Worm (Caenorhabditis elegans): ENCODE data around the gene abu-1.

Gene abu-1

DNA sequence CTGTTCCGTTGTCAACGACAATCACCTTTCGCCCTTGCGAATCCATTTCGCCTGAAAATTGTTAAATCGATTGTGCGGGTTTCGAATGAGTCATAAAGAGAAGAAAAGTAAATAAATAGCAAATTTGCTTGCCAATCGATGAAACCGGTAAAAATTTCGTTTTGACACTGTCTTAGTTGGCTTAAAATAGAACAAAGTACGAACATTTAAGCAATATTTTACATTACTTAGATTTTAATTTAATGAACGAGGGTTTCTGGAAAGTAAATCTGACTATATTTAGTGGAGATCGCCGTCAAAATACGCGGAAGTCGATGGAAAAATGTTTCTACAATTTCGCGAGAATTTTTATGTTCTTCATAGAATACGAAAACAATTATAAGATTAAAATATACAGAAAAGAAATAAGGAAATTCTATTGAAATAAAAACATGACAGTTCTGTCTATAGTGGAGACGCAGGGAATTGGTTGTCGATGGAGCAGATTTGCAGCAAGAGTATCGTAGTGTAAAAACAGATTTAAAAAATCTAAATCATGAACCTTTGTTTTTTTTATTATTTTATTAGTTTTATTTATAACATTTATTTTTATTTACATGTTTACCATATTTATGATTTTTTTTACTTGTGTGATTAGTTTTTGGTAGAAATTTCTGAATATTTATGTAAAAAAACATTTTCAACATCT, 43.2 kb downstream of the abu-1 start, which contains the start of gene arx-2:
arx-2 (minus strand) TSS at position 51 of the 688 bp plus-strand sequence.
- peak; percentile 41 for TF ChIP-seq dve-1 (tag; optimal IDR thresholded peaks at IDR 0.05; ENCODE audit: insufficient read depth)
- peak; percentile 87 for TF ChIP-seq lin-38 (GFP tag; IDR thresholded peaks at IDR 0.05)
- TF ChIP-seq nhr-48 (tag; optimal IDR thresholded peaks at IDR 0.05), result no peak
- no peak for TF ChIP-seq F10B5.3 (tag; optimal IDR thresholded peaks at IDR 0.05)
- TF ChIP-seq lir-3 (tag; optimal IDR thresholded peaks at IDR 0.05), result no peak
- peak; percentile 49 for TF ChIP-seq dpl-1 (GFP tag; optimal IDR thresholded peaks at IDR 0.05)
- no peak for TF ChIP-seq nhr-25 (tag; optimal IDR thresholded peaks at IDR 0.05; ENCODE audit: borderline replicate concordance, insufficient read depth)
- TF ChIP-seq mes-2 (tag; optimal IDR thresholded peaks at IDR 0.05; ENCODE audit: poor library complexity, severe bottlenecking), result peak; percentile 62
- TF ChIP-seq ztf-7 (tag; optimal IDR thresholded peaks at IDR 0.05), result no peak
- no peak for TF ChIP-seq Y48G9A.11 (GFP tag; IDR thresholded peaks at IDR 0.05)
- TF ChIP-seq lsy-2 (tag; optimal IDR thresholded peaks at IDR 0.05), result peak in 1 of 2 experiments; percentile 61
- no peak for TF ChIP-seq ctbp-1 (GFP tag; IDR thresholded peaks at IDR 0.05)
- TF ChIP-seq mep-1 (tag; optimal IDR thresholded peaks at IDR 0.05), result peak; percentile 56
- TF ChIP-seq aha-1 (tag), result no peak
- TF ChIP-seq lin-1 (GFP tag; IDR thresholded peaks at IDR 0.05), result no peak
- TF ChIP-seq vab-7 (GFP tag; IDR thresholded peaks at IDR 0.05), result no peak
- peak; percentile 3 for TF ChIP-seq unc-130 (GFP tag; optimal IDR thresholded peaks at IDR 0.05)
- peak; percentile 53 for TF ChIP-seq nhr-77 (tag; optimal IDR thresholded peaks at IDR 0.05)
- TF ChIP-seq nhr-28 (tag; optimal IDR thresholded peaks at IDR 0.05), result peak; percentile 64
- peak; percentile 29 for TF ChIP-seq hlh-30 (tag; optimal IDR thresholded peaks at IDR 0.05; ENCODE audit: insufficient read depth)
- TF ChIP-seq cey-2 (tag; optimal IDR thresholded peaks at IDR 0.05; ENCODE audit: borderline replicate concordance, insufficient read depth), result no peak
- peak; percentile 27 for TF ChIP-seq T20F7.1 (GFP tag; optimal IDR thresholded peaks at IDR 0.05)
- no peak for TF ChIP-seq mdt-29 (GFP tag; IDR thresholded peaks at IDR 0.05)
- no peak for TF ChIP-seq hmg-1.1 (GFP tag; IDR thresholded peaks at IDR 0.05)

- TF ChIP-seq R02D3.7 (tag; optimal IDR thresholded peaks at IDR 0.05) (no peak), dmd-6 (GFP tag; IDR thresholded peaks at IDR 0.05) (peak; percentile 98), pqm-1 (tag; optimal IDR thresholded peaks at IDR 0.05) (peak; percentile 20), nhr-28 (tag; optimal IDR thresholded peaks at IDR 0.05) (peak; percentile 47), nhr-48 (tag; optimal IDR thresholded peaks at IDR 0.05) (peak; percentile 74), tra-1 (GFP tag; IDR thresholded peaks at IDR 0.05) (peak; percentile 58; the same call in 1 of the 2 replicates), zip-2 (tag; optimal IDR thresholded peaks at IDR 0.05) (no peak), ceh-20 (GFP tag; IDR thresholded peaks at IDR 0.05) (0 out of 2 replicates have a peak, but pooled peaks have one; percentile 21), nhr-111 (GFP tag; optimal IDR thresholded peaks at IDR 0.05) (no peak), rbr-2 (tag; optimal IDR thresholded peaks at IDR 0.05) (no peak), pha-4 (GFP tag; IDR thresholded peaks at IDR 0.05) (no peak), pha-4 (tag; optimal IDR thresholded peaks at IDR 0.05) (no peak), hlh-11 (tag; optimal IDR thresholded peaks at IDR 0.05) (peak; percentile 63), dve-1 (tag; optimal IDR thresholded peaks at IDR 0.05; ENCODE audit: insufficient read depth) (peak; percentile 43), nhr-11 (tag; optimal IDR thresholded peaks at IDR 0.05) (no peak), F10B5.3 (tag; optimal IDR thresholded peaks at IDR 0.05) (no peak)
Observed at ce11 chrV:10333843-10334242, 47.8 kb downstream of the abu-1 start.

- TF ChIP-seq aha-1 (tag) (peak; percentile 19), rbr-2 (tag; optimal IDR thresholded peaks at IDR 0.05) (no peak)
Observed at ce11 chrV:10332012-10332411, 49.6 kb downstream of the abu-1 start, which contains the start of gene crm-1. crm-1 (minus strand) TSS chrV:10332112.

All from whole organism, L4 larva.